Fruit fly (Drosophila melanogaster) whole organism, embryonic: ENCODE data around the gene CG32369.

ENCODE experiments used
- Adf1 ChIP-seq: fragments of 200-800 bp; sonication (Bioruptor generic); IDR thresholded peaks from 2 replicates; pipeline ENCODE4 v1.3.6; 2022; ENCODE audit warnings: missing biosample characterization, missing genetic modification characterization
- CG10654 ChIP-seq: fragments of 200-800 bp; sonication (Bioruptor generic); optimal IDR thresholded peaks from 2 replicates; lab custom pipeline; 2016; ENCODE audit warnings: missing biosample characterization, missing genetic modification characterization
- CG11504 ChIP-seq: fragments of 200-800 bp; sonication (Bioruptor generic); optimal IDR thresholded peaks from 3 replicates; lab custom pipeline; 2019; ENCODE audit warnings: missing biosample characterization, mild to moderate bottlenecking, missing genetic modification characterization, moderate library complexity
- CG12744 ChIP-seq: fragments of 200-800 bp; sonication (Bioruptor generic); optimal IDR thresholded peaks from 2 replicates; lab custom pipeline; 2016; ENCODE audit warnings: missing biosample characterization, missing genetic modification characterization
- CG12769 ChIP-seq: fragments of 200-800 bp; sonication (Bioruptor generic); optimal IDR thresholded peaks from 2 replicates; lab custom pipeline; 2019; ENCODE audit warnings: missing biosample characterization, mild to moderate bottlenecking, missing genetic modification characterization, moderate library complexity
- CG12942 ChIP-seq: fragments of 200-800 bp; sonication (Bioruptor generic); optimal IDR thresholded peaks from 3 replicates; lab custom pipeline; 2016; ENCODE audit warnings: missing biosample characterization, missing genetic modification characterization
- CG15269 ChIP-seq: fragments of 200-800 bp; sonication (Bioruptor generic); optimal IDR thresholded peaks from 2 replicates; lab custom pipeline; 2018; ENCODE audit warnings: missing biosample characterization, mild to moderate bottlenecking, missing genetic modification characterization, moderate library complexity
- CG1603 ChIP-seq: fragments of 200-800 bp; sonication (Bioruptor generic); optimal IDR thresholded peaks from 2 replicates; lab custom pipeline; 2019; ENCODE audit warnings: missing biosample characterization, mild to moderate bottlenecking, missing genetic modification characterization, moderate library complexity
- CG16813 ChIP-seq: fragments of 200-800 bp; sonication (Bioruptor generic); IDR thresholded peaks from 3 replicates; pipeline ENCODE4 v1.3.6; 2022; ENCODE audit warnings: missing biosample characterization, missing genetic modification characterization; ENCODE audit not compliant: partially characterized antibody
- CG16815 ChIP-seq: fragments of 200-800 bp; sonication (Bioruptor generic); optimal IDR thresholded peaks from 3 replicates; lab custom pipeline; 2017; ENCODE audit warnings: missing biosample characterization, mild to moderate bottlenecking, missing genetic modification characterization
- CG17361 ChIP-seq: fragments of 200-800 bp; sonication (Bioruptor generic); IDR thresholded peaks from 3 replicates; pipeline ENCODE4 v1.3.6; 2022; ENCODE audit warnings: missing biosample characterization, missing genetic modification characterization
- CG17912 ChIP-seq: fragments of 200-800 bp; sonication (Bioruptor generic); optimal IDR thresholded peaks from 2 replicates; lab custom pipeline; 2018; ENCODE audit warnings: missing biosample characterization, mild to moderate bottlenecking, missing genetic modification characterization
- CG2202 ChIP-seq: fragments of 200-800 bp; sonication (Bioruptor generic); optimal IDR thresholded peaks from 2 replicates; lab custom pipeline; 2018; ENCODE audit warnings: missing biosample characterization, mild to moderate bottlenecking, missing genetic modification characterization
- CG30431 ChIP-seq: fragments of 200-800 bp; sonication (Bioruptor generic); optimal IDR thresholded peaks from 2 replicates; lab custom pipeline; 2017; ENCODE audit warnings: missing biosample characterization, missing genetic modification characterization
- CG3065 ChIP-seq: fragments of 200-800 bp; sonication (Bioruptor generic); optimal IDR thresholded peaks from 2 replicates; lab custom pipeline; 2016; ENCODE audit warnings: missing biosample characterization, missing genetic modification characterization
- CG31441 ChIP-seq: fragments of 200-800 bp; sonication (Bioruptor generic); IDR thresholded peaks from 2 replicates; pipeline ENCODE4 v1.3.6; 2022; ENCODE audit warnings: missing biosample characterization, missing genetic modification characterization
- CG42726 ChIP-seq: fragments of 200-800 bp; sonication (Bioruptor generic); IDR thresholded peaks from 2 replicates; pipeline ENCODE4 v1.3.6; 2022; ENCODE audit warnings: missing biosample characterization, missing genetic modification characterization; ENCODE audit not compliant: partially characterized antibody
- CG5180 ChIP-seq: fragments of 200-800 bp; sonication (Bioruptor generic); optimal IDR thresholded peaks from 3 replicates; lab custom pipeline; 2017; ENCODE audit warnings: missing biosample characterization, missing genetic modification characterization, mild to moderate bottlenecking, moderate library complexity, missing genetic modification reagents
- CG6175 ChIP-seq: fragments of 200-800 bp; sonication (Bioruptor generic); IDR thresholded peaks from 3 replicates; pipeline ENCODE4 v1.3.6; 2022; ENCODE audit warnings: missing biosample characterization, missing genetic modification characterization
- CG7372 ChIP-seq: fragments of 200-800 bp; sonication (Bioruptor generic); IDR thresholded peaks from 2 replicates; pipeline ENCODE4 v1.3.6; 2022; ENCODE audit warnings: missing biosample characterization, missing genetic modification characterization
- CHES-1-like ChIP-seq: fragments of 200-800 bp; sonication (Bioruptor generic); optimal IDR thresholded peaks from 2 replicates; lab custom pipeline; 2016; ENCODE audit warnings: missing biosample characterization, missing genetic modification characterization
- CkIIα-i1 ChIP-seq: fragments of 200-800 bp; sonication (Bioruptor generic); IDR thresholded peaks from 2 replicates; pipeline ENCODE4 v1.3.6; 2022; ENCODE audit warnings: missing biosample characterization, missing genetic modification characterization
- CrebB ChIP-seq: fragments of 200-800 bp; sonication (Bioruptor generic); optimal IDR thresholded peaks from 3 replicates; lab custom pipeline; 2018; ENCODE audit warnings: missing biosample characterization, mild to moderate bottlenecking, missing genetic modification characterization
- D ChIP-seq, 2 experiments: fragments of 200-800 bp in 1 of 2; fragments of >200 bp in 1 of 2; sonication (Bioruptor generic) in 1 of 2; optimal IDR thresholded peaks; 2 replicates in 1 of 2; 3 replicates in 1 of 2; lab custom pipeline; 2017; ENCODE audit warnings: mild to moderate bottlenecking in 1 of 2, missing biosample characterization in 1 of 2, missing genetic modification characterization in 1 of 2, missing genetic modification reagents in 1 of 2
- ERR ChIP-seq: fragments of 200-800 bp; sonication (Bioruptor generic); optimal IDR thresholded peaks from 2 replicates; lab custom pipeline; 2016; ENCODE audit warnings: missing biosample characterization, missing genetic modification characterization
- Ets65A ChIP-seq: fragments of 200-800 bp; sonication (Bioruptor generic); peaks from one replicate; lab custom pipeline; 2016; ENCODE audit warnings: missing biosample characterization, missing genetic modification characterization
- Hey ChIP-seq: fragments of 200-800 bp; sonication (Bioruptor generic); optimal IDR thresholded peaks from 3 replicates; lab custom pipeline; 2018; ENCODE audit warnings: missing biosample characterization, mild to moderate bottlenecking, missing genetic modification characterization
- Nf-YA ChIP-seq: fragments of 200-800 bp; sonication (Bioruptor generic); IDR thresholded peaks from 2 replicates; pipeline ENCODE4 v1.3.6; 2022; ENCODE audit warnings: missing biosample characterization, missing genetic modification characterization
- Scr ChIP-seq: fragments of 200-800 bp; sonication (Bioruptor generic); IDR thresholded peaks from 2 replicates; pipeline ENCODE4 v1.3.6; 2022; ENCODE audit warnings: missing biosample characterization, missing genetic modification characterization; ENCODE audit not compliant: partially characterized antibody
- Side ChIP-seq: fragments of 200-800 bp; sonication (Bioruptor generic); optimal IDR thresholded peaks from 2 replicates; lab custom pipeline; 2016; ENCODE audit warnings: missing biosample characterization, missing genetic modification characterization
- Trl ChIP-seq, 3 experiments: fragments of >200 bp in 2 of 3; fragments of 200-800 bp in 1 of 3; sonication (Bioruptor generic) in 1 of 3; optimal IDR thresholded peaks; 2 replicates in 1 of 3; 3 replicates in 2 of 3; lab custom pipeline; 2016 to 2017; ENCODE audit warnings: missing biosample characterization in 1 of 3, missing genetic modification characterization in 1 of 3
- crol ChIP-seq: fragments of 200-800 bp; sonication (Bioruptor generic); IDR thresholded peaks from 2 replicates; pipeline ENCODE4 v1.3.6; 2022; ENCODE audit warnings: missing biosample characterization, missing genetic modification characterization
- cwo ChIP-seq: fragments of 200-800 bp; sonication (Bioruptor generic); optimal IDR thresholded peaks from 3 replicates; lab custom pipeline; 2017; ENCODE audit warnings: missing biosample characterization, missing genetic modification characterization, mild to moderate bottlenecking, moderate library complexity, missing genetic modification reagents
- fru ChIP-seq: fragments of >200 bp; optimal IDR thresholded peaks from 2 replicates; lab custom pipeline; 2017
- gsb ChIP-seq: fragments of 200-800 bp; sonication (Bioruptor generic); IDR thresholded peaks from 2 replicates; pipeline ENCODE4 v1.3.6; 2022; ENCODE audit warnings: missing biosample characterization, missing genetic modification characterization
- hkb ChIP-seq, 2 experiments: fragments of 200-800 bp in 1 of 2; fragments of >200 bp in 1 of 2; sonication (Bioruptor generic) in 1 of 2; IDR thresholded peaks in 1 of 2; optimal IDR thresholded peaks in 1 of 2; 2 replicates each; pipeline versions ENCODE4 v1.3.6 to Lab custom; 2017 to 2022; ENCODE audit warnings: missing biosample characterization in 1 of 2, missing genetic modification characterization in 1 of 2
- jigr1 ChIP-seq: fragments of 200-800 bp; sonication (Bioruptor generic); IDR thresholded peaks from 3 replicates; pipeline ENCODE4 v1.3.6; 2022; ENCODE audit warnings: missing biosample characterization, missing genetic modification characterization
- klu ChIP-seq: fragments of 200-800 bp; sonication (Bioruptor generic); IDR thresholded peaks from 2 replicates; pipeline ENCODE4 v1.3.6; 2022; ENCODE audit warnings: missing biosample characterization, missing genetic modification characterization
- nau ChIP-seq: fragments of 200-800 bp; sonication (Bioruptor generic); optimal IDR thresholded peaks from 3 replicates; lab custom pipeline; 2017; ENCODE audit warnings: missing biosample characterization, mild to moderate bottlenecking, missing genetic modification characterization, missing genetic modification reagents
- nerfin-1 ChIP-seq: fragments of 200-800 bp; sonication (Bioruptor generic); optimal IDR thresholded peaks from 3 replicates; lab custom pipeline; 2019; ENCODE audit warnings: missing biosample characterization, mild to moderate bottlenecking, missing genetic modification characterization, moderate library complexity
- otp ChIP-seq: fragments of 200-800 bp; sonication (Bioruptor generic); IDR thresholded peaks from 3 replicates; pipeline ENCODE4, ENCODE4 v1.3.6; 2022; ENCODE audit warnings: missing biosample characterization, missing genetic modification characterization
- pan ChIP-seq, 4 experiments: fragments of >200 bp in 3 of 4; fragments of 200-800 bp in 1 of 4; sonication (Bioruptor generic) in 1 of 4; optimal IDR thresholded peaks in 3 of 4; IDR thresholded peaks in 1 of 4; 2 replicates each; pipeline versions ENCODE4 v1.3.6 to Lab custom; 2017 to 2022; ENCODE audit warnings: missing biosample characterization in 2 of 4, missing genetic modification characterization in 2 of 4, mixed read lengths in 1 of 4
- phol ChIP-seq: fragments of 200-800 bp; sonication (Bioruptor generic); optimal IDR thresholded peaks from 3 replicates; lab custom pipeline; 2018; ENCODE audit warnings: missing biosample characterization, mild to moderate bottlenecking, missing genetic modification characterization, moderate library complexity
- scrt ChIP-seq: fragments of 200-800 bp; sonication (Bioruptor generic); optimal IDR thresholded peaks from 2 replicates; lab custom pipeline; 2018; ENCODE audit warnings: missing biosample characterization, mild to moderate bottlenecking, missing genetic modification characterization, moderate library complexity
- seq ChIP-seq: fragments of 200-800 bp; sonication (Bioruptor generic); IDR thresholded peaks from 2 replicates; pipeline ENCODE4 v1.3.6; 2022; ENCODE audit warnings: missing biosample characterization, missing genetic modification characterization
- stc ChIP-seq: fragments of 200-800 bp; sonication (Bioruptor generic); IDR thresholded peaks from 2 replicates; pipeline ENCODE4 v1.3.6; 2022; ENCODE audit warnings: missing biosample characterization, missing genetic modification characterization
- z ChIP-seq: fragments of 200-800 bp; sonication (Bioruptor generic); IDR thresholded peaks from 3 replicates; pipeline ENCODE4 v1.3.6; 2022; ENCODE audit warnings: missing biosample characterization, missing genetic modification characterization

CG32369 gene

DNA sequence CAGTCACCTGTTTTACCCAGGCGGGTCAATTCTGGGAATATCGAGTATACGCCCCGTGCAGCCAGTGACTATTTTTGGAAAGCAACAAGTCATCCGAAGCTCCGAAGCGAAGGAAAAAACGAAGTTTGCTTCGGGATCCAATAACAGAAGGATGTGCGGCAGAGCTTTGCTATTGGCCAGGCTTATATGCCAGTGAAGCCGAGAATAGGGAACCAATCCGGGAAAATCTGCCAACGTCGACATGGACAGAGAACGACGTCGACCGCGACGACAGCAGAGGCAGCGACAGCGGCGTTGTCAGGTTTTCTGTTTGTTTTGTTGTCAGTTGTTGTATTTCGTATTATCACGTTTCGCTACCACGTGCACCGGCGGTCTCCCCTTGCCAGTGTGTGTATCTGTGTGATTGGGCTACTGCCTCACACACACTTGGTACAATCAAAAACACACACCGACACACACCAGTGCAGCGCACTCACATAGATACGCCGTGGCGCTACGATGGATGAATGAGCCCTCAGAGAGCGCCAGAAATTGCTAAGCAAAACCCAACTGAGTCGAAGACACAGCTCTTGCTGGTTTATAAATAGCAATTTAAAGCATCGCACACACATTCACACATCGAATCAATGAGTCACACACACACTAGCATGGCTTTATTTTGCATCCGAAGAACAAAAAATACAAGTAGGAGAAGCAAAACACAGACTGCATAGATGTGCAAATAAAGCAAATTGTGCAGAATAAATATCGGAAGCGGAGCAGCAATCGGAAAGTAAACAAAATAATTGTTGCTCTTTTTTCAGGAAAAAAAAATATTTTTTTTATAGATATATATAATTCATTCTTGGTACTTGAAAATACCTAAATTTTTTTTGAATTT is 25.5 kb upstream of the CG32369 start (continued):
- TF ChIP-seq CG12769 (peak; percentile 33), Side (GFP tag; lab: Kevin White, UChicago) (no peak), otp (GFP tag; lab: Robert Waterston, UW) (no peak), klu (GFP tag; lab: Robert Waterston, UW) (no peak), CrebB (peak; percentile 16), seq (no peak), CG6175 (GFP tag; lab: Robert Waterston, UW) (no peak), Scr (GFP tag; lab: Robert Waterston, UW) (no peak), CG16815 (no peak), CG42726 (no peak), Nf-YA (GFP tag; lab: Robert Waterston, UW) (no peak), cwo (GFP tag; lab: Kevin White, UChicago) (peak; percentile 98), scrt (GFP tag; lab: Kevin White, UChicago) (peak; percentile 76), gsb (GFP tag; lab: Robert Waterston, UW) (no peak), ERR (no peak), D (optimal IDR thresholded peaks at IDR 0.05; lab: Kevin White, UChicago) (no peak), D (GFP tag; optimal IDR thresholded peaks at IDR 0.05; lab: Kevin White, UChicago) (no peak), CG15269 (no peak), jigr1 (no peak), CkIIα-i1 (GFP tag; lab: Robert Waterston, UW) (no peak), CG1603 (tag; lab: Kevin White, UChicago) (no peak), nau (GFP tag; lab: Kevin White, UChicago) (no peak), CG16813 (GFP tag; lab: Robert Waterston, UW) (no peak), pan (optimal IDR thresholded peaks at IDR 0.05; lab: Kevin White, UChicago) (no peak), pan (GFP tag; optimal IDR thresholded peaks at IDR 0.05 in 1 of 2, IDR thresholded peaks at IDR 0.05 in 1 of 2) (no peak), phol (tag; lab: Kevin White, UChicago) (no peak), nerfin-1 (tag; lab: Kevin White, UChicago) (no peak), CG2202 (no peak), CG17912 (GFP tag; lab: Kevin White, UChicago) (no peak), CG3065 (GFP tag; lab: Kevin White, UChicago) (no peak), stc (GFP tag; lab: Robert Waterston, UW) (no peak)

DNA sequence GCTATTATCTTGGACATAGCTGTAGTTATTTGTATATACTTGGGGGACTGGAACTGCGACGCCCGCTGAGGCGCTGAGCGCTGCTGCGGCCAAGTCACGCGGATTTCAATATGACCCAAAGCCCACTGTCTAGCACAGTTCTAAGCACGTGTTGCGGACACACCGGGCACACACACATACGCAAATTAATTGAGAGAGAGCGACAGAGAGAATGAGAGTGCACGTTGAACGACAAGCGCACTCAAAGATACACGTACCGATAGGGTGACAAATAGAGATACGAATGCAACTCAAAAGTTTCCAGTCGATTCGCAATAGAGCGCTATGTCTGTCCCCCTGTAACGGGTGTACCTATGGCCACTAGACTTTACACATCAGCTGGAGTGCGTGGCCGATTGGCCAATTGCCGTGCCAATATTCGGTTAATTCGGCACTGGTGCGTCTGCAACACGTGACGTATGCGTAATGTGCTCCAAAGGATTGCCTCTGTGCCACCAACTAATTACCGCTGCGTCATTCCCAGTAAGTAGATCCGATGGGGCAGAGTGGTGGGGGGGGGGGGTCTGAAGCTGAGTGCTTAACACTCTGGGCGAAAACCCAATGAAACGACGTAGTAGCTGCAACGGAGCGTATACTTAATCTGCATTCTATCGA is 24.2 kb upstream of the CG32369 start:
- peak; percentile 70; the same call in 1 of the 2 replicates for TF ChIP-seq CG7372 (GFP tag; lab: Robert Waterston, UW)
- peak; percentile 65 for TF ChIP-seq cwo (GFP tag; lab: Kevin White, UChicago)
- TF ChIP-seq Ets65A (GFP tag; lab: Kevin White, UChicago) = peak; percentile 82
- TF ChIP-seq fru (lab: Kevin White, UChicago) = no peak
- TF ChIP-seq hkb (optimal IDR thresholded peaks at IDR 0.05; lab: Kevin White, UChicago) = no peak
- 0 out of 2 replicates have a peak, but pooled peaks have one; percentile 8 for TF ChIP-seq hkb (GFP tag; IDR thresholded peaks at IDR 0.05; lab: Robert Waterston, UW)
- TF ChIP-seq CG31441 (GFP tag; lab: Robert Waterston, UW) = no peak
- TF ChIP-seq Trl (optimal IDR thresholded peaks at IDR 0.05; lab: Kevin White, UChicago) = peak in 1 of 2 experiments; percentile 17
- TF ChIP-seq Trl (GFP tag; optimal IDR thresholded peaks at IDR 0.05; lab: Kevin White, UChicago) = no peak
- TF ChIP-seq crol (GFP tag; lab: Robert Waterston, UW) = 0 out of 2 replicates have a peak, but pooled peaks have one; percentile 32
- TF ChIP-seq CG12942 (GFP tag; lab: Kevin White, UChicago) = no peak
- TF ChIP-seq CG11504 = peak; percentile 14
- TF ChIP-seq Adf1 (GFP tag; lab: Robert Waterston, UW) = no peak; the same call in 1 of the 2 replicates
- no peak for TF ChIP-seq Hey (tag; lab: Kevin White, UChicago)
- TF ChIP-seq CG12744 (GFP tag; lab: Kevin White, UChicago) = no peak
- 0 out of 3 replicates have a peak, but pooled peaks have one; percentile 41 for TF ChIP-seq z
- TF ChIP-seq CG30431 (GFP tag; lab: Kevin White, UChicago) = no peak
- no peak for TF ChIP-seq CHES-1-like (GFP tag; lab: Kevin White, UChicago)
- 0 out of 3 replicates have a peak, but pooled peaks have one; percentile 2 for TF ChIP-seq CG17361
- TF ChIP-seq CG5180 (GFP tag; lab: Kevin White, UChicago) = no peak
- no peak for TF ChIP-seq CG10654
